Worm (Caenorhabditis elegans) whole organism, mixed stage, embryonic: Measurements from ENCODE around the gene C07A9.13.

Source experiments
- M03D4.4 ChIP-seq: sonication (generic microtip); optimal IDR thresholded peaks from 2 replicates; lab custom pipeline; 2017; ENCODE audit warnings: mild to moderate bottlenecking, missing genetic modification characterization, missing compliant biosample characterization
- bed-3 ChIP-seq: fragments of 200-800 bp; sonication (Bioruptor generic); optimal IDR thresholded peaks from 3 replicates; lab custom pipeline; 2018; ENCODE audit warnings: mild to moderate bottlenecking, missing genetic modification characterization, moderate library complexity, missing compliant biosample characterization
- blmp-1 ChIP-seq: fragments of 150-350 bp; optimal IDR thresholded peaks from 2 replicates; lab custom pipeline; 2014; ENCODE audit warnings: missing biosample characterization, missing genetic modification characterization
- ceh-39 ChIP-seq: fragments of 150-350 bp; optimal IDR thresholded peaks from 2 replicates; lab custom pipeline; 2014; ENCODE audit warnings: missing biosample characterization, missing genetic modification characterization
- ceh-43 ChIP-seq: fragments of 200-800 bp; sonication (Bioruptor generic); optimal IDR thresholded peaks from 2 replicates; lab custom pipeline; 2018; ENCODE audit warnings: mild to moderate bottlenecking, missing genetic modification characterization, moderate library complexity, missing compliant biosample characterization
- ceh-83 ChIP-seq: fragments of 200-800 bp; sonication (Bioruptor generic); optimal IDR thresholded peaks from 2 replicates; lab custom pipeline; 2018; ENCODE audit warnings: mild to moderate bottlenecking, missing genetic modification characterization, missing compliant biosample characterization
- ces-1 ChIP-seq: fragments of 150-350 bp; optimal IDR thresholded peaks from 2 replicates; lab custom pipeline; 2014; ENCODE audit warnings: missing biosample characterization, missing genetic modification reagents, missing genetic modification characterization
- cnd-1 ChIP-seq: fragments of 200-800 bp; sonication (Bioruptor generic); optimal IDR thresholded peaks from 2 replicates; lab custom pipeline; 2018; ENCODE audit warnings: mild to moderate bottlenecking, missing genetic modification characterization, missing compliant biosample characterization
- drap-1 ChIP-seq: fragments of 200-800 bp; sonication (Bioruptor generic); optimal IDR thresholded peaks from 3 replicates; lab custom pipeline; 2018; ENCODE audit warnings: mild to moderate bottlenecking, missing genetic modification characterization, missing compliant biosample characterization
- elt-1 ChIP-seq: sonication (generic microtip); optimal IDR thresholded peaks from 2 replicates; lab custom pipeline; 2017; ENCODE audit warnings: missing genetic modification characterization, mild to moderate bottlenecking, missing compliant biosample characterization, antibody characterized with exemption, moderate library complexity, borderline replicate concordance; ENCODE audit not compliant: insufficient read depth
- elt-3 ChIP-seq: fragments of 150-350 bp; optimal IDR thresholded peaks from 2 replicates; lab custom pipeline; 2014; ENCODE audit warnings: missing biosample characterization, missing genetic modification characterization
- flh-1 ChIP-seq: fragments of 200-800 bp; sonication (Bioruptor generic); optimal IDR thresholded peaks from 2 replicates; lab custom pipeline; 2018; ENCODE audit warnings: mild to moderate bottlenecking, missing genetic modification characterization, moderate library complexity, missing compliant biosample characterization
- ham-2 ChIP-seq: fragments of 200-800 bp; sonication (Bioruptor generic); optimal IDR thresholded peaks from 2 replicates; lab custom pipeline; 2018; ENCODE audit warnings: mild to moderate bottlenecking, missing genetic modification characterization, missing compliant biosample characterization
- hlh-1 ChIP-seq: fragments of 150-350 bp; optimal IDR thresholded peaks from 2 replicates; lab custom pipeline; 2014; ENCODE audit warnings: missing biosample characterization, missing genetic modification reagents, missing genetic modification characterization
- lin-13 ChIP-seq: fragments of 150-350 bp; optimal IDR thresholded peaks from 2 replicates; lab custom pipeline; 2014; ENCODE audit warnings: missing biosample characterization, missing genetic modification characterization
- lin-32 ChIP-seq: fragments of 200-800 bp; sonication (Bioruptor generic); optimal IDR thresholded peaks from 2 replicates; lab custom pipeline; 2018; ENCODE audit warnings: mild to moderate bottlenecking, missing genetic modification characterization, missing compliant biosample characterization
- lsy-2 ChIP-seq: fragments of 150-350 bp; optimal IDR thresholded peaks from 2 replicates; lab custom pipeline; 2014; ENCODE audit warnings: missing biosample characterization, missing genetic modification characterization
- mab-5 ChIP-seq: fragments of 150-350 bp; optimal IDR thresholded peaks from 2 replicates; lab custom pipeline; 2014; ENCODE audit warnings: missing biosample characterization, missing genetic modification characterization
- mep-1 ChIP-seq: fragments of 150-350 bp; optimal IDR thresholded peaks from 2 replicates; lab custom pipeline; 2017; ENCODE audit warnings: missing biosample characterization, missing genetic modification reagents, missing genetic modification characterization, inconsistent platforms
- mls-2 ChIP-seq: sonication (generic microtip); optimal IDR thresholded peaks from 2 replicates; lab custom pipeline; 2016; ENCODE audit warnings: mild to moderate bottlenecking, missing genetic modification characterization, moderate library complexity, missing compliant biosample characterization
- nhr-12 ChIP-seq: fragments of 150-350 bp; optimal IDR thresholded peaks from 2 replicates; lab custom pipeline; 2014; ENCODE audit warnings: missing biosample characterization, missing genetic modification characterization
- nhr-2 ChIP-seq: fragments of 150-350 bp; optimal IDR thresholded peaks from 2 replicates; lab custom pipeline; 2014; ENCODE audit warnings: missing biosample characterization, missing genetic modification characterization
- nhr-237 ChIP-seq: fragments of 150-350 bp; optimal IDR thresholded peaks from 2 replicates; lab custom pipeline; 2014; ENCODE audit warnings: missing biosample characterization, missing genetic modification characterization
- nhr-28 ChIP-seq: fragments of 150-350 bp; optimal IDR thresholded peaks from 2 replicates; lab custom pipeline; 2014; ENCODE audit warnings: missing biosample characterization, missing genetic modification characterization
- nhr-76 ChIP-seq: sonication (generic microtip); optimal IDR thresholded peaks from 2 replicates; lab custom pipeline; 2017; ENCODE audit warnings: missing biosample characterization, missing genetic modification characterization
- pha-4 ChIP-seq: fragments of 150-350 bp; optimal IDR thresholded peaks from 2 replicates; lab custom pipeline; 2018; ENCODE audit warnings: missing biosample characterization, missing genetic modification reagents, missing genetic modification characterization
- sem-2 ChIP-seq: fragments of 200-800 bp; sonication (Bioruptor generic); optimal IDR thresholded peaks from 2 replicates; lab custom pipeline; 2018; ENCODE audit warnings: mild to moderate bottlenecking, missing genetic modification characterization, missing compliant biosample characterization
- snpc-4 ChIP-seq: fragments of 150-350 bp; optimal IDR thresholded peaks from 2 replicates; lab custom pipeline; 2014; ENCODE audit warnings: missing biosample characterization, missing genetic modification characterization
- sptf-1 ChIP-seq: sonication (generic microtip); optimal IDR thresholded peaks from 2 replicates; lab custom pipeline; 2017; ENCODE audit warnings: mild to moderate bottlenecking, missing genetic modification characterization, moderate library complexity, missing compliant biosample characterization
- tbx-8 ChIP-seq: fragments of 200-800 bp; sonication (Bioruptor generic); optimal IDR thresholded peaks from 2 replicates; lab custom pipeline; 2018; ENCODE audit warnings: mild to moderate bottlenecking, missing genetic modification characterization, moderate library complexity, missing compliant biosample characterization
- unc-120 ChIP-seq: sonication (generic microtip); optimal IDR thresholded peaks from 2 replicates; lab custom pipeline; 2017; ENCODE audit warnings: missing genetic modification characterization, missing compliant biosample characterization; ENCODE audit not compliant: poor library complexity, severe bottlenecking
- unc-39 ChIP-seq: fragments of 150-350 bp; optimal IDR thresholded peaks from 2 replicates; lab custom pipeline; 2014; ENCODE audit warnings: missing biosample characterization, missing genetic modification characterization
- unc-62 ChIP-seq: fragments of 150-350 bp; optimal IDR thresholded peaks from 2 replicates; lab custom pipeline; 2014; ENCODE audit warnings: missing biosample characterization, missing genetic modification reagents, missing genetic modification characterization
- zip-8 ChIP-seq: fragments of 150-350 bp; optimal IDR thresholded peaks from 2 replicates; lab custom pipeline; 2014; ENCODE audit warnings: missing biosample characterization, missing genetic modification characterization
- ztf-11 ChIP-seq: fragments of 150-350 bp; optimal IDR thresholded peaks from 2 replicates; lab custom pipeline; 2014; ENCODE audit warnings: missing biosample characterization, missing genetic modification characterization

Gene C07A9.13

DNA sequence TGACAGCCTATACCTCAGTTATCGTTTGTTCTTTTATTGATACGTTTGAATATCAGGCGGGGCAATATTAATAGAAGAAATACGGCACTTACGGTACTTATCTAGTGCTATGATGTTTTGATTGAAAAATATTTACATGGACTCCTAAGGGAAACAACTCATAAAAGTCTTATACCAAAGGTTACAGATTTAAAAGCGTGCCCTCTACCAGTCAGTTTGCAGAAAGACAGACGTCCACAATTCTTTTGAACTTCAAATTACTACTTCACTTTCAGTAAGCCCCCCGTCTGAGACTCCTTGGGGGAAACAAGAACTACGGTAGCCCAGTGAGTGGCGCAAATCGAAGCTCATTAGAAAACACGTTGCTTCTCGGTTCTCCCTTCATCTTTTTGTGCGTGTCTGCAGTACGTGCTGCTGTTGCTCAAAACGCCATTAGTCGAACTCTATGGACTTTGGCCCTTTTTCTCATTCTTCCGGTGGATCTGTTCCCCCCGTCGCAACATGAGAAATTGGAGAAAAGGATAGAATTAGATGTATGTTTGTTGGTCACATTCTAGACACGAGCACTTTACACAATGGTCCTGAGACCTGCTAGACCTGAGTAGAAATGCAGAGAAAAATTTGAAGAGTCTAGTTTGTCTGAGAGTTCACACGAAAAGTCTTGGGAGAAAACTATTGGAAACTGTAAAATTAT lies 18.7 kb downstream of the C07A9.13 start:
- no peak for TF ChIP-seq ztf-11 (tag; lab: Kevin White, UChicago)
- no peak for TF ChIP-seq elt-3 (tag; lab: Kevin White, UChicago)
- peak; percentile 35 for TF ChIP-seq unc-120 (tag; lab: Kevin White, UChicago)
- no peak for TF ChIP-seq zip-8
- TF ChIP-seq hlh-1 (tag; lab: Kevin White, UChicago), result peak; percentile 42
- TF ChIP-seq, all 35 proteins: peak for 2

DNA sequence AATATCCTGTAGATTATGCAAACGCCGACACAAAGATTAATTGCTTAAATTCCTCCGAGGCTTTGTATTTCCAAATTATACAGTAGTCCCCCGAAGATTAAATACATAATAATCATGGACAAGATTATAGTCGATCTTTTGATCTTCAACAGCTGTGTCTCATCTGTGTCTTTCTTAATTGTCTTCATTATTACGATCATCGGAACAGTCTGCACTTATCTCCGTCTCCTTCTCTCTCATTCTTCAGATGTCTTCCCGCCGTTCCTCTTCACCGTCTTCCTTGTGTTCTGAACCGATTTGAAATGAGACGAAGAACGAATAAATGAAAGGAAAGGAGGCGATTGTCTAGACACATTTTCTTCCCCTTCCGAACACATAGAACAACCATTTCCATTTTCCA lies 20.0 kb downstream of the C07A9.13 start:
- peak; percentile 54 for TF ChIP-seq elt-1 (tag; lab: Kevin White, UChicago)
- no peak for TF ChIP-seq nhr-237 (tag; lab: Kevin White, UChicago)
- no peak for TF ChIP-seq elt-3 (tag; lab: Kevin White, UChicago)
- TF ChIP-seq lin-13 (tag; lab: Kevin White, UChicago), result no peak
- no peak for TF ChIP-seq mab-5 (tag; lab: Kevin White, UChicago)
- peak; percentile 40 for TF ChIP-seq hlh-1 (tag; lab: Kevin White, UChicago)
- no peak for TF ChIP-seq nhr-12
- TF ChIP-seq ces-1 (GFP tag; lab: Kevin White, UChicago), result peak; percentile 18
- TF ChIP-seq ztf-11 (tag; lab: Kevin White, UChicago), result no peak
- TF ChIP-seq unc-62 (GFP tag; lab: Kevin White, UChicago), result no peak
- no peak for TF ChIP-seq unc-120 (tag; lab: Kevin White, UChicago)
- TF ChIP-seq pha-4 (tag; lab: Kevin White, UChicago), result no peak
- TF ChIP-seq tbx-8 (GFP tag; lab: Kevin White, UChicago), result no peak
- no peak for TF ChIP-seq bed-3
- TF ChIP-seq nhr-76, result no peak
- no peak for TF ChIP-seq drap-1 (GFP tag; lab: Kevin White, UChicago)
- TF ChIP-seq unc-39 (tag; lab: Kevin White, UChicago), result no peak
- no peak for TF ChIP-seq lsy-2 (tag; lab: Kevin White, UChicago)
- no peak for TF ChIP-seq flh-1
- TF ChIP-seq cnd-1 (tag; lab: Kevin White, UChicago), result peak; percentile 8
- TF ChIP-seq M03D4.4 (tag; lab: Kevin White, UChicago), result no peak
- no peak for TF ChIP-seq nhr-2 (tag; lab: Kevin White, UChicago)
- no peak for TF ChIP-seq mls-2
- TF ChIP-seq lin-32 (GFP tag; lab: Kevin White, UChicago), result peak; percentile 58
- TF ChIP-seq snpc-4 (tag; lab: Kevin White, UChicago), result no peak
- TF ChIP-seq zip-8, result no peak
- TF ChIP-seq nhr-28 (tag; lab: Kevin White, UChicago), result no peak
- peak; percentile 26 for TF ChIP-seq ceh-43 (GFP tag; lab: Kevin White, UChicago)
- TF ChIP-seq sptf-1 (tag; lab: Kevin White, UChicago), result no peak
- TF ChIP-seq mep-1 (tag; lab: Kevin White, UChicago), result no peak
- TF ChIP-seq sem-2 (GFP tag; lab: Kevin White, UChicago), result no peak
- no peak for TF ChIP-seq ceh-39 (tag; lab: Kevin White, UChicago)
- no peak for TF ChIP-seq blmp-1 (tag; lab: Kevin White, UChicago)
- TF ChIP-seq ham-2 (GFP tag; lab: Kevin White, UChicago), result no peak
- no peak for TF ChIP-seq ceh-83 (GFP tag; lab: Kevin White, UChicago)

DNA sequence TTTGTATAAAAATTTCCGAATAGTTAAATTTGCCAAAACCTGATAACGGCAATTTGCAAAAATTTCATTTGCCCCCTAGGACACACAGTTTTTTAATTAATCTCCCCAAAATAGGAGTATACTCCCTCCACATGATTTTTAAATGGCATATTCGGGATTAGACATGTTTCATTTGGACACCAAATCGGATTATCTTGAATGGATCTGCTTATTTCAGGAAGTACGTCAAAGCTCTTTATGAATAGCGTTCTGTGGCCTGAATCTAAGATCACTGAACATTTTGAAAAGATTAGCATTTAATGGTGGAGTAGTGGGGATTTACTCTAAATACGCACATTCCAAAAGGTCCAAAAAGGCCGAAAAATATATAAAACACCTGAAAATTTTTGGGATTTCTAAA lies 22.5 kb downstream of the C07A9.13 start:
- TF ChIP-seq mep-1 (tag; lab: Kevin White, UChicago) (no peak), sptf-1 (tag; lab: Kevin White, UChicago) (no peak), elt-3 (tag; lab: Kevin White, UChicago) (no peak), nhr-76 (no peak), mls-2 (no peak), tbx-8 (GFP tag; lab: Kevin White, UChicago) (no peak), unc-39 (tag; lab: Kevin White, UChicago) (no peak), nhr-2 (tag; lab: Kevin White, UChicago) (no peak), lsy-2 (tag; lab: Kevin White, UChicago) (no peak), nhr-28 (tag; lab: Kevin White, UChicago) (no peak), pha-4 (tag; lab: Kevin White, UChicago) (no peak), ces-1 (GFP tag; lab: Kevin White, UChicago) (no peak), ceh-39 (tag; lab: Kevin White, UChicago) (no peak), unc-62 (GFP tag; lab: Kevin White, UChicago) (no peak)
